Worm (Caenorhabditis elegans) whole organism, young adult: Measurements from ENCODE around the gene col-94.

Experiments used
- B0019.2 ChIP-seq: fragments of 200-800 bp; sonication (Bioruptor generic); conservative IDR thresholded peaks from 2 replicates; pipeline ENCODE4 v1.3.6; 2022; ENCODE audit warnings: missing genetic modification reagents, missing genetic modification characterization, missing compliant biosample characterization
- B0261.1 ChIP-seq: sonication (generic microtip); optimal IDR thresholded peaks from 2 replicates; lab custom pipeline; 2016; ENCODE audit warnings: mild to moderate bottlenecking, missing genetic modification characterization, moderate library complexity, missing compliant biosample characterization
- F57C9.4 ChIP-seq: sonication (generic microtip); optimal IDR thresholded peaks from 2 replicates; lab custom pipeline; 2017; ENCODE audit warnings: mild to moderate bottlenecking, missing genetic modification characterization, missing compliant biosample characterization
- T07F8.4 ChIP-seq: sonication (generic microtip); optimal IDR thresholded peaks from 2 replicates; lab custom pipeline; 2016; ENCODE audit warnings: mild to moderate bottlenecking, missing genetic modification characterization, moderate library complexity, missing compliant biosample characterization
- Y53G8AR.9 ChIP-seq: fragments of 200-800 bp; sonication (Bioruptor generic); conservative IDR thresholded peaks from 2 replicates; pipeline ENCODE4 v1.3.6; 2022; ENCODE audit warnings: missing genetic modification reagents, missing genetic modification characterization, missing compliant biosample characterization
- akir-1 ChIP-seq: fragments of 200-800 bp; sonication (Bioruptor generic); optimal IDR thresholded peaks from 2 replicates; lab custom pipeline; 2018; ENCODE audit warnings: mild to moderate bottlenecking, missing genetic modification characterization, moderate library complexity, missing compliant biosample characterization
- aptf-2 ChIP-seq: fragments of 200-800 bp; sonication (Bioruptor generic); conservative IDR thresholded peaks from 2 replicates; pipeline ENCODE4 v1.3.6; 2022; ENCODE audit warnings: missing genetic modification reagents, missing genetic modification characterization, missing compliant biosample characterization
- atf-7 ChIP-seq: sonication (generic microtip); optimal IDR thresholded peaks from 2 replicates; lab custom pipeline; 2017; ENCODE audit warnings: mild to moderate bottlenecking, missing genetic modification characterization, missing compliant biosample characterization
- attf-3 ChIP-seq: fragments of 200-800 bp; sonication (Bioruptor generic); conservative IDR thresholded peaks from 2 replicates; pipeline ENCODE4 v1.3.6; 2022; ENCODE audit warnings: missing genetic modification reagents, missing genetic modification characterization, missing compliant biosample characterization
- attf-5 ChIP-seq: fragments of 200-800 bp; sonication (Bioruptor generic); optimal IDR thresholded peaks from 2 replicates; lab custom pipeline; 2018; ENCODE audit warnings: mild to moderate bottlenecking, missing genetic modification characterization, missing compliant biosample characterization
- attf-6 ChIP-seq: fragments of 200-800 bp; sonication (Bioruptor generic); IDR thresholded peaks from 2 replicates; pipeline ENCODE4 v1.3.6; 2022; ENCODE audit warnings: missing genetic modification reagents, missing genetic modification characterization, missing compliant biosample characterization
- ccch-3 ChIP-seq: fragments of 200-800 bp; sonication (Bioruptor generic); optimal IDR thresholded peaks from 2 replicates; lab custom pipeline; 2018; ENCODE audit warnings: mild to moderate bottlenecking, missing genetic modification characterization, missing compliant biosample characterization
- ceh-27 ChIP-seq: fragments of 200-800 bp; sonication (Bioruptor generic); optimal IDR thresholded peaks from 2 replicates; lab custom pipeline; 2018; ENCODE audit warnings: mild to moderate bottlenecking, missing genetic modification characterization, moderate library complexity, missing compliant biosample characterization
- ceh-79 ChIP-seq: sonication (generic microtip); optimal IDR thresholded peaks from 2 replicates; lab custom pipeline; 2017; ENCODE audit warnings: mild to moderate bottlenecking, missing genetic modification characterization, missing compliant biosample characterization
- ceh-91 ChIP-seq: fragments of 200-800 bp; sonication (Bioruptor generic); IDR thresholded peaks from 2 replicates; pipeline ENCODE4 v1.3.6; 2022; ENCODE audit warnings: missing genetic modification reagents, missing genetic modification characterization, missing compliant biosample characterization
- chd-7 ChIP-seq: sonication (generic microtip); optimal IDR thresholded peaks from 2 replicates; lab custom pipeline; 2016; ENCODE audit warnings: mild to moderate bottlenecking, missing genetic modification characterization, moderate library complexity, missing compliant biosample characterization
- dpff-1 ChIP-seq: sonication (generic microtip); optimal IDR thresholded peaks from 2 replicates; lab custom pipeline; 2017; ENCODE audit warnings: mild to moderate bottlenecking, missing genetic modification characterization, missing compliant biosample characterization
- dpl-1 ChIP-seq: fragments of 150-350 bp; optimal IDR thresholded peaks from 2 replicates; lab custom pipeline; 2014; ENCODE audit warnings: missing biosample characterization, missing genetic modification reagents, missing genetic modification characterization
- efl-1 ChIP-seq: fragments of 150-350 bp; optimal IDR thresholded peaks from 2 replicates; lab custom pipeline; 2014; ENCODE audit warnings: missing biosample characterization, missing genetic modification reagents, missing genetic modification characterization
- ekl-4 ChIP-seq: fragments of 200-800 bp; sonication (Bioruptor generic); IDR thresholded peaks from 2 replicates; pipeline ENCODE4 v1.3.6; 2022; ENCODE audit warnings: missing genetic modification reagents, missing genetic modification characterization, missing compliant biosample characterization
- gei-17 ChIP-seq: fragments of 200-800 bp; sonication (Bioruptor generic); optimal IDR thresholded peaks from 2 replicates; lab custom pipeline; 2018; ENCODE audit warnings: mild to moderate bottlenecking, missing genetic modification characterization, missing compliant biosample characterization
- hrde-1 ChIP-seq: sonication (generic microtip); optimal IDR thresholded peaks from 2 replicates; lab custom pipeline; 2016; ENCODE audit warnings: missing genetic modification characterization, mild to moderate bottlenecking, missing compliant biosample characterization, moderate library complexity, missing genotype, missing genetic modification reagents, borderline replicate concordance
- hsf-1 ChIP-seq: fragments of 200-800 bp; sonication (Bioruptor generic); IDR thresholded peaks from 2 replicates; pipeline ENCODE4 v1.3.6; 2022; ENCODE audit warnings: missing genetic modification reagents, missing genetic modification characterization, missing compliant biosample characterization
- lin-26 ChIP-seq: fragments of 200-800 bp; sonication (Bioruptor generic); IDR thresholded peaks from 2 replicates; pipeline ENCODE4 v1.3.6; 2022; ENCODE audit warnings: missing genetic modification reagents, missing genetic modification characterization, missing compliant biosample characterization
- lin-54 ChIP-seq: fragments of 200-800 bp; sonication (Bioruptor generic); optimal IDR thresholded peaks from 2 replicates; lab custom pipeline; 2018; ENCODE audit warnings: mild to moderate bottlenecking, missing genetic modification characterization, missing compliant biosample characterization
- madf-10 ChIP-seq: sonication (generic microtip); optimal IDR thresholded peaks from 2 replicates; lab custom pipeline; 2016; ENCODE audit warnings: mild to moderate bottlenecking, missing genetic modification characterization, missing compliant biosample characterization
- madf-3 ChIP-seq: fragments of 200-800 bp; sonication (Bioruptor generic); IDR thresholded peaks from 2 replicates; pipeline ENCODE4 v1.3.6; 2022; ENCODE audit warnings: missing genetic modification reagents, missing genetic modification characterization, missing compliant biosample characterization
- nfya-1 ChIP-seq: sonication (generic microtip); optimal IDR thresholded peaks from 2 replicates; lab custom pipeline; 2017; ENCODE audit warnings: antibody characterized with exemption, missing compliant biosample characterization, missing genetic modification characterization, borderline replicate concordance; ENCODE audit not compliant: insufficient read depth
- nhr-80 ChIP-seq: sonication (generic microtip); optimal IDR thresholded peaks from 2 replicates; lab custom pipeline; 2016; ENCODE audit warnings: missing genetic modification characterization, missing compliant biosample characterization
- repo-1 ChIP-seq: sonication (generic microtip); optimal IDR thresholded peaks from 2 replicates; lab custom pipeline; 2017; ENCODE audit warnings: mild to moderate bottlenecking, missing genetic modification characterization, missing compliant biosample characterization
- rpc-1 ChIP-seq, 2 experiments: fragments of 150-350 bp in 1 of 2; sonication (generic microtip) in 1 of 2; optimal IDR thresholded peaks; 2 replicates each; lab custom pipeline; 2014 to 2018; ENCODE audit warnings: missing biosample characterization in 1 of 2, missing genetic modification characterization in 1 of 2, missing genetic modification reagents in 1 of 2, missing genotype in 1 of 2
- sea-2 ChIP-seq: fragments of 200-800 bp; sonication (Bioruptor generic); IDR thresholded peaks from 2 replicates; pipeline ENCODE4 v1.3.6; 2022; ENCODE audit warnings: missing genetic modification characterization, missing compliant biosample characterization
- snpc-1.3 ChIP-seq: sonication (generic microtip); optimal IDR thresholded peaks from 2 replicates; lab custom pipeline; 2017; ENCODE audit warnings: missing genetic modification characterization, mild to moderate bottlenecking, missing compliant biosample characterization, antibody characterized with exemption, moderate library complexity, missing genotype, missing genetic modification reagents; ENCODE audit not compliant: insufficient read depth
- snpc-4 ChIP-seq, 5 experiments: fragments of 150-350 bp in 1 of 5; sonication (generic microtip) in 4 of 5; optimal IDR thresholded peaks; 2 replicates each; lab custom pipeline; 2014 to 2018; ENCODE audit warnings: missing genetic modification characterization in 5 of 5, missing biosample characterization in 3 of 5, antibody characterized with exemption in 2 of 5, mild to moderate bottlenecking in 2 of 5, missing compliant biosample characterization in 2 of 5, missing genotype in 2 of 5, moderate library complexity in 2 of 5, missing genetic modification reagents in 1 of 5
- tbp1 ChIP-seq: fragments of 200-800 bp; sonication (Bioruptor generic); optimal IDR thresholded peaks from 2 replicates; lab custom pipeline; 2018; ENCODE audit warnings: mild to moderate bottlenecking, missing genetic modification characterization, missing compliant biosample characterization
- unc-62 ChIP-seq: fragments of 150-350 bp; optimal IDR thresholded peaks from 2 replicates; lab custom pipeline; 2014; ENCODE audit warnings: missing biosample characterization, missing genetic modification reagents, missing genetic modification characterization
- zfh-2 ChIP-seq: fragments of 200-800 bp; sonication (Bioruptor generic); conservative IDR thresholded peaks from 2 replicates; pipeline ENCODE4 v1.3.6; 2022; ENCODE audit warnings: missing genetic modification reagents, missing genetic modification characterization, missing compliant biosample characterization
- ztf-18 ChIP-seq: sonication (generic microtip); optimal IDR thresholded peaks from 2 replicates; lab custom pipeline; 2016; ENCODE audit warnings: missing genotype, mild to moderate bottlenecking, missing genetic modification characterization, missing compliant biosample characterization
- ztf-28 ChIP-seq: fragments of 200-800 bp; sonication (Bioruptor generic); IDR thresholded peaks from 2 replicates; pipeline ENCODE4 v1.3.6; 2022; ENCODE audit warnings: missing genetic modification reagents, missing genetic modification characterization, missing compliant biosample characterization
- ztf-3 ChIP-seq: fragments of 200-800 bp; sonication (Bioruptor generic); optimal IDR thresholded peaks from 2 replicates; lab custom pipeline; 2018; ENCODE audit warnings: mild to moderate bottlenecking, missing genetic modification characterization, missing compliant biosample characterization

Gene col-94

ce11 chrIII:10981555-10981954, 6.1 kb downstream of the col-94 start:
- TF ChIP-seq lin-54 (GFP tag; lab: Kevin White, UChicago) (no peak), attf-3 (no peak), madf-10 (tag; lab: Kevin White, UChicago) (no peak), aptf-2 (GFP tag; lab: Robert Waterston, UW) (no peak), zfh-2 (no peak), nfya-1 (tag; lab: Kevin White, UChicago) (no peak), ztf-18 (tag; lab: Kevin White, UChicago) (no peak), ceh-27 (GFP tag; lab: Kevin White, UChicago) (no peak), ekl-4 (no peak), unc-62 (GFP tag; lab: Kevin White, UChicago) (no peak), chd-7 (tag; lab: Kevin White, UChicago) (no peak), madf-3 (no peak), rpc-1 (optimal IDR thresholded peaks at IDR 0.05; lab: Kevin White, UChicago) (no peak), rpc-1 (tag; optimal IDR thresholded peaks at IDR 0.05; lab: Kevin White, UChicago) (no peak), T07F8.4 (tag; lab: Kevin White, UChicago) (no peak), ztf-28 (GFP tag; lab: Robert Waterston, UW) (no peak)

ce11 chrIII:10976580-10976979, 11.1 kb downstream of the col-94 start:
- TF ChIP-seq tbp1 (GFP tag; lab: Kevin White, UChicago) (peak; percentile 9), attf-5 (GFP tag; lab: Kevin White, UChicago) (no peak), rpc-1 (optimal IDR thresholded peaks at IDR 0.05; lab: Kevin White, UChicago) (no peak), rpc-1 (tag; optimal IDR thresholded peaks at IDR 0.05; lab: Kevin White, UChicago) (peak; percentile 44), snpc-4 (GFP tag; optimal IDR thresholded peaks at IDR 0.05; lab: Kevin White, UChicago) (no peak), snpc-4 (tag; optimal IDR thresholded peaks at IDR 0.05; lab: Kevin White, UChicago) (peak in 1 of 4 experiments; percentile 76), sea-2 (GFP tag; lab: Robert Waterston, UW) (no peak), ztf-3 (GFP tag; lab: Kevin White, UChicago) (no peak)

ce11 chrIII:10969644-10970043, 18.0 kb downstream of the col-94 start, which contains the start of gene dhc-4:
TSS of gene dhc-4 (plus strand) at chrIII:10969944.
- no peak for TF ChIP-seq repo-1 (tag; lab: Kevin White, UChicago)
- TF ChIP-seq hsf-1 (GFP tag; lab: Robert Waterston, UW) = no peak
- no peak for TF ChIP-seq B0019.2 (GFP tag; lab: Robert Waterston, UW)
- no peak for TF ChIP-seq dpl-1
- TF ChIP-seq snpc-1.3 (tag; lab: Kevin White, UChicago) = no peak
- TF ChIP-seq gei-17 (GFP tag; lab: Kevin White, UChicago) = no peak
- TF ChIP-seq attf-6 (GFP tag; lab: Robert Waterston, UW) = no peak
- no peak for TF ChIP-seq B0261.1
- TF ChIP-seq hrde-1 = no peak
- no peak for TF ChIP-seq F57C9.4

ce11 chrIII:10967010-10967409, 20.7 kb downstream of the col-94 start, which contains the start of gene W05B2.2:
TSS of gene W05B2.2 (minus strand) at chrIII:10967110.
- no peak for TF ChIP-seq ceh-79 (tag; lab: Kevin White, UChicago)

ce11 chrIII:10962910-10963309, 24.8 kb downstream of the col-94 start:
- TF ChIP-seq atf-7 (tag; lab: Kevin White, UChicago) (no peak), hrde-1 (no peak), tbp1 (GFP tag; lab: Kevin White, UChicago) (peak; percentile 50), Y53G8AR.9 (GFP tag; lab: Robert Waterston, UW) (no peak), ceh-79 (tag; lab: Kevin White, UChicago) (no peak), akir-1 (GFP tag; lab: Kevin White, UChicago) (no peak), zfh-2 (0 out of 2 replicates have a peak, but pooled peaks have one; percentile 54), ccch-3 (GFP tag; lab: Kevin White, UChicago) (no peak), sea-2 (GFP tag; lab: Robert Waterston, UW) (no peak), dpl-1 (no peak), nhr-80 (tag; lab: Kevin White, UChicago) (no peak), dpff-1 (tag; lab: Kevin White, UChicago) (no peak), ekl-4 (no peak), efl-1 (GFP tag; lab: Kevin White, UChicago) (no peak), snpc-4 (GFP tag; optimal IDR thresholded peaks at IDR 0.05; lab: Kevin White, UChicago) (no peak), snpc-4 (tag; optimal IDR thresholded peaks at IDR 0.05; lab: Kevin White, UChicago) (no peak), T07F8.4 (tag; lab: Kevin White, UChicago) (no peak), ceh-91 (GFP tag; lab: Robert Waterston, UW) (no peak), lin-26 (GFP tag; lab: Robert Waterston, UW) (peak; percentile 63; the same call in 1 of the 2 replicates)
